Fruit fly (Drosophila melanogaster) S2 (cell line): ENCODE measurements around the gene CG42674.

ENCODE experiments used
- CG8478 ChIP-seq: fragments of >200 bp; optimal IDR thresholded peaks from 2 replicates; lab custom pipeline; 2018
- CTCF ChIP-seq, 2 experiments: fragments of >200 bp; optimal IDR thresholded peaks; 2 replicates each; lab custom pipeline; 2018

DNA sequence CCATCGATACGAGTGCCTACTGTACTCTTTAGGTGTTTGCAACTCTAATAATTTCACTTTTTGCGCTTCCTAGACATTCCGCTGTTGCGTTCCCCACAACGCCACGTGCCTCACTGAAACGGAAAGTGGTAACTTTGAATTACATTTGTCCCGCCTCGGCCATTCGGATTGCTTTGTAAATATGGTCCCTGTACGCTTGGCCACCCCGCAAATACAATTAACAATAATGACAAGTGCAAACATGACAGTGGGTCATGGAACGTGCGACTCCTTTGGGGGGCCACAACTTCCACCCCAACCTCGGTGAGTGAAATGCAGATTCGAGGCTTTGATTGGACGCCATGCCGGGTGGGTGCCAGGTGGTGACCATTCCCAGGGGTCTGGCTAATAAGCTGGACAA lies 86.7 kb downstream of the CG42674 start, which contains the start of gene Ir76b:
- TF ChIP-seq CG8478 (lab: Kevin White, UChicago) (no peak), CTCF (optimal IDR thresholded peaks at IDR 0.05; lab: Kevin White, UChicago) (no peak)
